Worm (Caenorhabditis elegans): ENCODE data around the gene wrt-8.

- no peak for TF ChIP-seq cnd-1 (tag; optimal IDR thresholded peaks at IDR 0.05)
- TF ChIP-seq drap-1 (GFP tag; optimal IDR thresholded peaks at IDR 0.05): no peak
- TF ChIP-seq snpc-4 (tag; optimal IDR thresholded peaks at IDR 0.05): no peak
- no peak for TF ChIP-seq mep-1 (tag; optimal IDR thresholded peaks at IDR 0.05)
Measured at ce11 chrV:15369707-15370106, 25.3 kb upstream of the wrt-8 start, which contains the start of gene nhr-269.

Data from whole organism, mixed stage, embryonic.